Fruit fly (Drosophila melanogaster) whole organism, embryonic: ENCODE results near the gene mRpL3.

Experiments used
- Abd-B ChIP-seq: fragments of 200-800 bp; sonication (Bioruptor generic); optimal IDR thresholded peaks from 2 replicates; lab custom pipeline; 2018; ENCODE audit warnings: missing biosample characterization, mild to moderate bottlenecking, missing genetic modification characterization, moderate library complexity
- CG10209 ChIP-seq: fragments of 200-800 bp; sonication (Bioruptor generic); optimal IDR thresholded peaks from 3 replicates; lab custom pipeline; 2017; ENCODE audit warnings: missing biosample characterization, mild to moderate bottlenecking, missing genetic modification characterization, missing genetic modification reagents
- CG10267 ChIP-seq: fragments of 200-800 bp; sonication (Bioruptor generic); optimal IDR thresholded peaks from 2 replicates; lab custom pipeline; 2018; ENCODE audit warnings: missing biosample characterization, mild to moderate bottlenecking, missing genetic modification characterization, moderate library complexity
- CG11398 ChIP-seq: fragments of 200-800 bp; sonication (Bioruptor generic); optimal IDR thresholded peaks from 2 replicates; lab custom pipeline; 2016; ENCODE audit warnings: missing biosample characterization, missing genetic modification characterization
- CG11695 ChIP-seq: fragments of 200-800 bp; sonication (Bioruptor generic); IDR thresholded peaks from 3 replicates; pipeline ENCODE4 v1.3.6; 2022; ENCODE audit warnings: missing biosample characterization, missing genetic modification characterization
- CG12236 ChIP-seq: fragments of 200-800 bp; sonication (Bioruptor generic); optimal IDR thresholded peaks from 2 replicates; lab custom pipeline; 2016; ENCODE audit warnings: missing biosample characterization, missing genetic modification characterization
- CG12659 ChIP-seq: fragments of 200-800 bp; sonication (Bioruptor generic); optimal IDR thresholded peaks from 3 replicates; lab custom pipeline; 2017; ENCODE audit warnings: mild to moderate bottlenecking, missing biosample characterization, missing genetic modification reagents, missing genetic modification characterization
- CG15011 ChIP-seq: fragments of 200-800 bp; sonication (Bioruptor generic); optimal IDR thresholded peaks from 3 replicates; lab custom pipeline; 2018; ENCODE audit warnings: missing biosample characterization, mild to moderate bottlenecking, missing genetic modification characterization
- CG1603 ChIP-seq: fragments of 200-800 bp; sonication (Bioruptor generic); optimal IDR thresholded peaks from 2 replicates; lab custom pipeline; 2019; ENCODE audit warnings: missing biosample characterization, mild to moderate bottlenecking, missing genetic modification characterization, moderate library complexity
- CG17361 ChIP-seq: fragments of 200-800 bp; sonication (Bioruptor generic); IDR thresholded peaks from 3 replicates; pipeline ENCODE4 v1.3.6; 2022; ENCODE audit warnings: missing biosample characterization, missing genetic modification characterization
- CG2889 ChIP-seq: fragments of 200-800 bp; sonication (Bioruptor generic); IDR thresholded peaks from 3 replicates; pipeline ENCODE4 v1.3.6; 2022; ENCODE audit warnings: missing biosample characterization, missing genetic modification characterization
- CG33557 ChIP-seq: fragments of 200-800 bp; sonication (Bioruptor generic); optimal IDR thresholded peaks from 2 replicates; lab custom pipeline; 2019; ENCODE audit warnings: missing biosample characterization, mild to moderate bottlenecking, missing genetic modification characterization, moderate library complexity
- CG3726 ChIP-seq: fragments of 200-800 bp; sonication (Bioruptor generic); IDR thresholded peaks from 3 replicates; pipeline ENCODE4, ENCODE4 v1.3.6; 2022; ENCODE audit warnings: missing biosample characterization, missing genetic modification characterization
- CG4360 ChIP-seq: fragments of 200-800 bp; sonication (Bioruptor generic); IDR thresholded peaks from 2 replicates; pipeline ENCODE4 v1.3.6; 2022; ENCODE audit warnings: missing biosample characterization, missing genetic modification characterization
- CG4404 ChIP-seq: fragments of 200-800 bp; sonication (Bioruptor generic); IDR thresholded peaks from 2 replicates; pipeline ENCODE4 v1.3.6; 2022; ENCODE audit warnings: missing biosample characterization, missing genetic modification characterization
- CG4854 ChIP-seq: fragments of 200-800 bp; sonication (Bioruptor generic); optimal IDR thresholded peaks from 2 replicates; lab custom pipeline; 2016; ENCODE audit warnings: missing biosample characterization, missing genetic modification characterization, inconsistent platforms
- CG6175 ChIP-seq: fragments of 200-800 bp; sonication (Bioruptor generic); IDR thresholded peaks from 3 replicates; pipeline ENCODE4 v1.3.6; 2022; ENCODE audit warnings: missing biosample characterization, missing genetic modification characterization
- CkIIα-i1 ChIP-seq: fragments of 200-800 bp; sonication (Bioruptor generic); IDR thresholded peaks from 2 replicates; pipeline ENCODE4 v1.3.6; 2022; ENCODE audit warnings: missing biosample characterization, missing genetic modification characterization
- CoRest ChIP-seq: fragments of 200-800 bp; sonication (Bioruptor generic); optimal IDR thresholded peaks from 3 replicates; lab custom pipeline; 2018; ENCODE audit warnings: missing biosample characterization, mild to moderate bottlenecking, missing genetic modification characterization, moderate library complexity
- Dll ChIP-seq: fragments of 200-800 bp; sonication (Bioruptor generic); IDR thresholded peaks from 4 replicates; pipeline ENCODE4 v1.3.6; 2022; ENCODE audit warnings: missing biosample characterization, missing genetic modification characterization; ENCODE audit not compliant: partially characterized antibody
- Doc2 ChIP-seq: fragments of 200-800 bp; sonication (Bioruptor generic); IDR thresholded peaks from 2 replicates; pipeline ENCODE4 v1.3.6; 2022; ENCODE audit warnings: missing biosample characterization, missing genetic modification characterization
- Dref ChIP-seq: fragments of 200-800 bp; sonication (Bioruptor generic); IDR thresholded peaks from 2 replicates; pipeline ENCODE4 v1.3.6; 2022; ENCODE audit warnings: missing biosample characterization, missing genetic modification characterization
- GATAe ChIP-seq: fragments of 200-800 bp; sonication (Bioruptor generic); conservative IDR thresholded peaks from 2 replicates; pipeline ENCODE4 v1.3.6; 2022; ENCODE audit warnings: missing biosample characterization, missing genetic modification characterization
- Hand ChIP-seq: fragments of 200-800 bp; sonication (Bioruptor generic); optimal IDR thresholded peaks from 2 replicates; lab custom pipeline; 2017; ENCODE audit warnings: mild to moderate bottlenecking, missing biosample characterization, missing genetic modification reagents, missing genetic modification characterization
- Lim3 ChIP-seq: fragments of 200-800 bp; sonication (Bioruptor generic); IDR thresholded peaks from 2 replicates; pipeline ENCODE4 v1.3.6; 2022; ENCODE audit warnings: missing biosample characterization, missing genetic modification characterization
- Ravus ChIP-seq: fragments of 200-800 bp; sonication (Bioruptor generic); IDR thresholded peaks from 2 replicates; pipeline ENCODE4 v1.3.6; 2022; ENCODE audit warnings: missing biosample characterization, missing genetic modification characterization
- Side ChIP-seq: fragments of 200-800 bp; sonication (Bioruptor generic); optimal IDR thresholded peaks from 2 replicates; lab custom pipeline; 2016; ENCODE audit warnings: missing biosample characterization, missing genetic modification characterization
- Sry-β ChIP-seq: fragments of 200-800 bp; sonication (Bioruptor generic); optimal IDR thresholded peaks from 2 replicates; lab custom pipeline; 2018; ENCODE audit warnings: missing biosample characterization, mild to moderate bottlenecking, missing genetic modification characterization, moderate library complexity
- Xrp1 ChIP-seq: fragments of 200-800 bp; sonication (Bioruptor generic); IDR thresholded peaks from 2 replicates; pipeline ENCODE4 v1.3.6; 2022; ENCODE audit warnings: missing biosample characterization, missing genetic modification characterization
- ab ChIP-seq: fragments of 200-800 bp; sonication (Bioruptor generic); optimal IDR thresholded peaks from 2 replicates; lab custom pipeline; 2016; ENCODE audit warnings: missing biosample characterization, missing genetic modification characterization
- abd-A ChIP-seq: fragments of 200-800 bp; sonication (Bioruptor generic); optimal IDR thresholded peaks from 3 replicates; lab custom pipeline; 2019; ENCODE audit warnings: missing biosample characterization, mild to moderate bottlenecking, missing genetic modification characterization, moderate library complexity
- ac ChIP-seq: fragments of 200-800 bp; sonication (Bioruptor generic); optimal IDR thresholded peaks from 3 replicates; lab custom pipeline; 2017; ENCODE audit warnings: missing biosample characterization, mild to moderate bottlenecking, missing genetic modification characterization
- chinmo ChIP-seq: fragments of 200-800 bp; sonication (Bioruptor generic); IDR thresholded peaks from 4 replicates; pipeline ENCODE4 v1.3.6; 2022; ENCODE audit warnings: missing biosample characterization, missing genetic modification characterization; ENCODE audit not compliant: partially characterized antibody
- chm ChIP-seq: fragments of 200-800 bp; sonication (Bioruptor generic); IDR thresholded peaks from 2 replicates; pipeline ENCODE4 v1.3.6; 2022; ENCODE audit warnings: missing biosample characterization, missing genetic modification characterization
- croc ChIP-seq: fragments of 200-800 bp; sonication (Bioruptor generic); conservative IDR thresholded peaks from 3 replicates; pipeline ENCODE4 v1.3.6; 2022; ENCODE audit warnings: missing biosample characterization, missing genetic modification characterization
- emc ChIP-seq: fragments of 200-800 bp; sonication (Bioruptor generic); optimal IDR thresholded peaks from 2 replicates; lab custom pipeline; 2016; ENCODE audit warnings: missing biosample characterization, missing genetic modification characterization
- jing ChIP-seq: fragments of 200-800 bp; sonication (Bioruptor generic); optimal IDR thresholded peaks from 2 replicates; lab custom pipeline; 2018; ENCODE audit warnings: missing biosample characterization, mild to moderate bottlenecking, missing genetic modification characterization
- jumu ChIP-seq: fragments of 200-800 bp; sonication (Bioruptor generic); optimal IDR thresholded peaks from 3 replicates; lab custom pipeline; 2016; ENCODE audit warnings: missing biosample characterization, missing genetic modification characterization
- lmd ChIP-seq: fragments of 200-800 bp; sonication (Bioruptor generic); IDR thresholded peaks from 2 replicates; pipeline ENCODE4 v1.3.6; 2022; ENCODE audit warnings: missing biosample characterization, missing genetic modification characterization
- lov ChIP-seq, 2 experiments: fragments of 200-800 bp in 1 of 2; fragments of >200 bp in 1 of 2; sonication (Bioruptor generic) in 1 of 2; IDR thresholded peaks in 1 of 2; optimal IDR thresholded peaks in 1 of 2; 2 replicates in 1 of 2; 3 replicates in 1 of 2; pipeline versions ENCODE4 v1.3.6 to Lab custom; 2017 to 2022; ENCODE audit warnings: missing biosample characterization in 1 of 2, missing genetic modification characterization in 1 of 2
- nmo ChIP-seq: fragments of 200-800 bp; sonication (Bioruptor generic); optimal IDR thresholded peaks from 2 replicates; lab custom pipeline; 2018; ENCODE audit warnings: missing biosample characterization, mild to moderate bottlenecking, missing genetic modification characterization, moderate library complexity
- p53 ChIP-seq: fragments of 200-800 bp; sonication (Bioruptor generic); optimal IDR thresholded peaks from 2 replicates; lab custom pipeline; 2016; ENCODE audit warnings: missing biosample characterization, missing genetic modification characterization
- pan ChIP-seq, 4 experiments: fragments of >200 bp in 3 of 4; fragments of 200-800 bp in 1 of 4; sonication (Bioruptor generic) in 1 of 4; optimal IDR thresholded peaks in 3 of 4; IDR thresholded peaks in 1 of 4; 2 replicates each; pipeline versions ENCODE4 v1.3.6 to Lab custom; 2017 to 2022; ENCODE audit warnings: missing biosample characterization in 2 of 4, missing genetic modification characterization in 2 of 4, mixed read lengths in 1 of 4
- pho ChIP-seq: fragments of 200-800 bp; sonication (Bioruptor generic); optimal IDR thresholded peaks from 2 replicates; lab custom pipeline; 2016; ENCODE audit warnings: missing biosample characterization, missing genetic modification characterization
- pnt ChIP-seq: fragments of 200-800 bp; sonication (Bioruptor generic); optimal IDR thresholded peaks from 3 replicates; lab custom pipeline; 2016; ENCODE audit warnings: missing biosample characterization, missing genetic modification characterization
- sim ChIP-seq: fragments of 200-800 bp; sonication (Bioruptor generic); IDR thresholded peaks from 2 replicates; pipeline ENCODE4 v1.3.6; 2022; ENCODE audit warnings: missing biosample characterization, missing genetic modification characterization
- sr ChIP-seq: fragments of 200-800 bp; sonication (Bioruptor generic); IDR thresholded peaks from 3 replicates; pipeline ENCODE4 v1.3.6; 2022; ENCODE audit warnings: missing biosample characterization, missing genetic modification characterization
- stc ChIP-seq: fragments of 200-800 bp; sonication (Bioruptor generic); IDR thresholded peaks from 2 replicates; pipeline ENCODE4 v1.3.6; 2022; ENCODE audit warnings: missing biosample characterization, missing genetic modification characterization
- wdn ChIP-seq: fragments of 200-800 bp; sonication (Bioruptor generic); IDR thresholded peaks from 2 replicates; pipeline ENCODE4 v1.3.6; 2022; ENCODE audit warnings: missing biosample characterization, missing genetic modification characterization
- wek ChIP-seq: fragments of 200-800 bp; sonication (Bioruptor generic); optimal IDR thresholded peaks from 3 replicates; lab custom pipeline; 2018; ENCODE audit warnings: missing biosample characterization, mild to moderate bottlenecking, missing genetic modification characterization, moderate library complexity

mRpL3 gene

dm6 chrX:15760447-15761297 lies at the start of gene mRpL3, which contains the start of gene Graf (continued):
- TF ChIP-seq CG17361 (GFP tag; lab: Robert Waterston, UW) (no peak; the same call in 2 of the 3 replicates), CG12659 (peak; percentile 8), p53 (GFP tag; lab: Kevin White, UChicago) (no peak), CkIIα-i1 (GFP tag; lab: Robert Waterston, UW) (no peak), lov (optimal IDR thresholded peaks at IDR 0.05; lab: Kevin White, UChicago) (no peak), lov (GFP tag; IDR thresholded peaks at IDR 0.05; lab: Robert Waterston, UW) (no peak), wdn (GFP tag; lab: Robert Waterston, UW) (no peak), CG3726 (GFP tag; lab: Robert Waterston, UW) (no peak), CG12236 (no peak), Side (no peak), CG10209 (GFP tag; lab: Kevin White, UChicago) (no peak), Lim3 (GFP tag; lab: Robert Waterston, UW) (no peak), CG33557 (GFP tag; lab: Kevin White, UChicago) (no peak), nmo (peak; percentile 17), Xrp1 (GFP tag; lab: Robert Waterston, UW) (no peak), jing (GFP tag; lab: Kevin White, UChicago) (no peak), pnt (GFP tag; lab: Kevin White, UChicago) (no peak), CG11398 (GFP tag; lab: Kevin White, UChicago) (no peak), Dref (GFP tag; lab: Robert Waterston, UW) (peak; percentile 93), CG1603 (tag; lab: Kevin White, UChicago) (peak; percentile 33), Ravus (no peak), Doc2 (GFP tag; lab: Robert Waterston, UW) (no peak), ab (no peak), pan (optimal IDR thresholded peaks at IDR 0.05; lab: Kevin White, UChicago) (no peak), pan (GFP tag; optimal IDR thresholded peaks at IDR 0.05 in 1 of 2, IDR thresholded peaks at IDR 0.05 in 1 of 2) (no peak), Abd-B (GFP tag; lab: Kevin White, UChicago) (no peak), wek (no peak), Sry-β (GFP tag; lab: Kevin White, UChicago) (no peak), Hand (GFP tag; lab: Kevin White, UChicago) (no peak), sim (GFP tag; lab: Robert Waterston, UW) (no peak), chm (GFP tag; lab: Robert Waterston, UW) (no peak), CG6175 (GFP tag; lab: Robert Waterston, UW) (no peak), CG15011 (GFP tag; lab: Kevin White, UChicago) (no peak), stc (no peak), abd-A (tag; lab: Kevin White, UChicago) (no peak), lmd (GFP tag; lab: Robert Waterston, UW) (no peak), ac (no peak), pho (GFP tag; lab: Kevin White, UChicago) (no peak)

- peak; percentile 82 for TF ChIP-seq Dref (GFP tag; lab: Robert Waterston, UW)
- no peak for TF ChIP-seq GATAe (GFP tag; lab: Robert Waterston, UW)
- peak; percentile 88; the same call in 3 of the 4 replicates for TF ChIP-seq chinmo (GFP tag; lab: Robert Waterston, UW)
- no peak for TF ChIP-seq CG4854 (GFP tag; lab: Kevin White, UChicago)
- TF ChIP-seq CG4360 (GFP tag; lab: Robert Waterston, UW), result peak; percentile 45; the same call in 1 of the 2 replicates
- TF ChIP-seq croc (GFP tag; lab: Robert Waterston, UW), result no peak
- no peak for TF ChIP-seq CG4404 (GFP tag; lab: Robert Waterston, UW)
- peak; percentile 94 for TF ChIP-seq CG10267 (tag; lab: Kevin White, UChicago)
- peak; percentile 83 for TF ChIP-seq Dll (GFP tag; lab: Robert Waterston, UW)
- no peak for TF ChIP-seq CoRest (tag; lab: Kevin White, UChicago)
- no peak for TF ChIP-seq jumu
- no peak for TF ChIP-seq sim (GFP tag; lab: Robert Waterston, UW)
- no peak for TF ChIP-seq CG2889
- no peak for TF ChIP-seq sr (GFP tag; lab: Robert Waterston, UW)
- TF ChIP-seq CG11695 (GFP tag; lab: Robert Waterston, UW), result no peak
- TF ChIP-seq emc (GFP tag; lab: Kevin White, UChicago), result no peak
Observed at dm6 chrX:15712409-15712808, 48.6 kb upstream of the mRpL3 start, which contains the start of gene HUWE1. Gene HUWE1 (plus strand): TSS chrX:15712628.
